Fruit fly (Drosophila melanogaster): ENCODE results near the gene CG8004.

Gene CG8004

dm6 chr3L:19900184-19901089 lies 27.9 kb downstream of the CG8004 start:
- TF ChIP-seq svp (GFP tag) = peak; percentile 71
- TF ChIP-seq ss (GFP tag; optimal IDR thresholded peaks at IDR 0.05) = peak in 1 of 2 experiments; percentile 30
- TF ChIP-seq CG3919 (GFP tag; optimal IDR thresholded peaks at IDR 0.05) = no peak
- TF ChIP-seq CG6276 (GFP tag; optimal IDR thresholded peaks at IDR 0.05) = no peak
- peak; percentile 27 for TF ChIP-seq CG31627 (GFP tag; optimal IDR thresholded peaks at IDR 0.05)
- TF ChIP-seq Hr39 (GFP tag; optimal IDR thresholded peaks at IDR 0.05) = peak; percentile 12
- peak; percentile 26 for TF ChIP-seq esn (GFP tag; optimal IDR thresholded peaks at IDR 0.05)
- peak; percentile 70 for TF ChIP-seq Eip93F (GFP tag; optimal IDR thresholded peaks at IDR 0.05)
- peak; percentile 15 for TF ChIP-seq CG16779 (tag; optimal IDR thresholded peaks at IDR 0.05)
- peak; percentile 13 for TF ChIP-seq Eip78C (GFP tag)
- TF ChIP-seq CG11902 (GFP tag; optimal IDR thresholded peaks at IDR 0.05) = no peak
- peak; percentile 26 for TF ChIP-seq Met (GFP tag; optimal IDR thresholded peaks at IDR 0.05)
- peak; percentile 52 for TF ChIP-seq vri (GFP tag; optimal IDR thresholded peaks at IDR 0.05)
- no peak for TF ChIP-seq CG32006 (GFP tag; optimal IDR thresholded peaks at IDR 0.05)

dm6 chr3L:19899308-19899927 lies 28.9 kb downstream of the CG8004 start:
- TF ChIP-seq dsx (GFP tag; optimal IDR thresholded peaks at IDR 0.05; ENCODE audit: poor library complexity, severe bottlenecking) = peak; percentile 38
- peak; percentile 15 for TF ChIP-seq OdsH (GFP tag; optimal IDR thresholded peaks at IDR 0.05)
- TF ChIP-seq fd85E (GFP tag; optimal IDR thresholded peaks at IDR 0.05) = no peak
- TF ChIP-seq Smox (GFP tag; optimal IDR thresholded peaks at IDR 0.05) = no peak
- peak; percentile 18 for TF ChIP-seq Eip75B (GFP tag; optimal IDR thresholded peaks at IDR 0.05)
- TF ChIP-seq CG11294 (GFP tag; IDR thresholded peaks at IDR 0.05) = no peak
- peak; percentile 18; the same call in 1 of the 3 replicates for TF ChIP-seq CG6163 (GFP tag; IDR thresholded peaks at IDR 0.05)
- TF ChIP-seq achi (GFP tag; optimal IDR thresholded peaks at IDR 0.05) = no peak
- no peak for TF ChIP-seq salr (GFP tag; optimal IDR thresholded peaks at IDR 0.05)
- TF ChIP-seq CG11902 (GFP tag; optimal IDR thresholded peaks at IDR 0.05) = no peak
- TF ChIP-seq vri (GFP tag; optimal IDR thresholded peaks at IDR 0.05) = peak; percentile 46
- no peak for TF ChIP-seq lz (GFP tag; optimal IDR thresholded peaks at IDR 0.05)
- no peak for TF ChIP-seq CG6854 (GFP tag; optimal IDR thresholded peaks at IDR 0.05)
- no peak for TF ChIP-seq dac (GFP tag; optimal IDR thresholded peaks at IDR 0.05)
- peak; percentile 62 for TF ChIP-seq Eip78C (GFP tag)
- peak; percentile 7 for TF ChIP-seq Met (GFP tag; optimal IDR thresholded peaks at IDR 0.05)
- TF ChIP-seq fkh (GFP tag; optimal IDR thresholded peaks at IDR 0.05) = peak; percentile 7
- peak; percentile 73 for TF ChIP-seq Sox14 (GFP tag; optimal IDR thresholded peaks at IDR 0.05)
- peak; percentile 25 to 67 for TF ChIP-seq ss (GFP tag; optimal IDR thresholded peaks at IDR 0.05)
- TF ChIP-seq svp (GFP tag) = peak; percentile 63
- TF ChIP-seq CG32006 (GFP tag; optimal IDR thresholded peaks at IDR 0.05) = peak; percentile 32
- TF ChIP-seq CG10631 (GFP tag; optimal IDR thresholded peaks at IDR 0.05) = peak; percentile 3

dm6 chr3L:19898547-19899282 lies 29.6 kb downstream of the CG8004 start:
- TF ChIP-seq spab (GFP tag; optimal IDR thresholded peaks at IDR 0.05) = peak; percentile 62
- peak; percentile 26 for TF ChIP-seq CG34406 (GFP tag; optimal IDR thresholded peaks at IDR 0.05)
- peak; percentile 51 for TF ChIP-seq CG6792 (GFP tag; optimal IDR thresholded peaks at IDR 0.05)
- TF ChIP-seq Smox (GFP tag; optimal IDR thresholded peaks at IDR 0.05) = peak; percentile 32
- TF ChIP-seq Hr39 (GFP tag; optimal IDR thresholded peaks at IDR 0.05) = peak; percentile 21
- TF ChIP-seq Ets21C (GFP tag; optimal IDR thresholded peaks at IDR 0.05) = no peak
- TF ChIP-seq Eip93F (GFP tag; optimal IDR thresholded peaks at IDR 0.05) = no peak
- no peak for TF ChIP-seq vri (GFP tag; optimal IDR thresholded peaks at IDR 0.05)
- TF ChIP-seq Eip78C (GFP tag) = peak; percentile 85
- no peak for TF ChIP-seq net (GFP tag; optimal IDR thresholded peaks at IDR 0.05)
- TF ChIP-seq Met (GFP tag; optimal IDR thresholded peaks at IDR 0.05) = peak; percentile 36
- TF ChIP-seq fd85E (GFP tag; optimal IDR thresholded peaks at IDR 0.05) = no peak
- TF ChIP-seq CG9139 (GFP tag; optimal IDR thresholded peaks at IDR 0.05) = no peak
- TF ChIP-seq cyc (GFP tag; optimal IDR thresholded peaks at IDR 0.05) = peak; percentile 16
- peak; percentile 50 for TF ChIP-seq fd59A (GFP tag; optimal IDR thresholded peaks at IDR 0.05)
- no peak for TF ChIP-seq CG16779 (tag; optimal IDR thresholded peaks at IDR 0.05)
- peak; percentile 12 for TF ChIP-seq Sox15 (GFP tag; optimal IDR thresholded peaks at IDR 0.05)
- TF ChIP-seq Ets96B (tag; optimal IDR thresholded peaks at IDR 0.05) = peak; percentile 35
- TF ChIP-seq CG6163 (GFP tag; IDR thresholded peaks at IDR 0.05) = no peak; the same call in 2 of the 3 replicates
- no peak for TF ChIP-seq Blimp-1 (GFP tag; optimal IDR thresholded peaks at IDR 0.05)
- TF ChIP-seq CG32006 (GFP tag; optimal IDR thresholded peaks at IDR 0.05) = peak; percentile 80
- peak; percentile 17 for TF ChIP-seq CG11762 (GFP tag; optimal IDR thresholded peaks at IDR 0.05; ENCODE audit: insufficient read depth)
- no peak for TF ChIP-seq Eip75B (GFP tag; optimal IDR thresholded peaks at IDR 0.05)
- peak; percentile 1 for TF ChIP-seq CG31627 (GFP tag; optimal IDR thresholded peaks at IDR 0.05)
- peak in 1 of 2 experiments; percentile 72 for TF ChIP-seq salr (GFP tag; optimal IDR thresholded peaks at IDR 0.05)
- TF ChIP-seq CG6854 (GFP tag; optimal IDR thresholded peaks at IDR 0.05) = no peak
